Worm (Caenorhabditis elegans) whole organism, midembryonic: Measurements from ENCODE around the gene F53B7.7.

ENCODE experiments used
- T22C8.4 ChIP-seq: fragments of 200-800 bp; sonication (Bioruptor generic); IDR thresholded peaks from 2 replicates; pipeline ENCODE4 v1.3.6; 2022; ENCODE audit warnings: missing genetic modification characterization, missing compliant biosample characterization
- cog-1 ChIP-seq: sonication (generic microtip); optimal IDR thresholded peaks from 2 replicates; lab custom pipeline; 2016; ENCODE audit warnings: missing genetic modification characterization, missing compliant biosample characterization
- flt-1 ChIP-seq: fragments of 200-800 bp; sonication (Bioruptor generic); IDR thresholded peaks from 2 replicates; pipeline ENCODE4 v1.3.6; 2022; ENCODE audit warnings: missing genetic modification characterization, missing compliant biosample characterization
- med-1 ChIP-seq: sonication (generic microtip); optimal IDR thresholded peaks from 2 replicates; lab custom pipeline; 2017; ENCODE audit warnings: missing genetic modification characterization, mild to moderate bottlenecking, missing compliant biosample characterization, antibody characterized with exemption, missing genetic modification reagents; ENCODE audit not compliant: insufficient read depth
- ref-1 ChIP-seq: fragments of 200-800 bp; sonication (Bioruptor generic); conservative IDR thresholded peaks from 2 replicates; pipeline ENCODE4 v1.3.6; 2022; ENCODE audit warnings: missing genetic modification reagents, missing genetic modification characterization, missing compliant biosample characterization
- tab-1 ChIP-seq: fragments of 200-800 bp; sonication (Bioruptor generic); IDR thresholded peaks from 2 replicates; pipeline ENCODE4 v1.3.6; 2022; ENCODE audit warnings: missing genetic modification characterization, missing compliant biosample characterization
- ztf-23 ChIP-seq: fragments of 200-800 bp; sonication (Bioruptor generic); IDR thresholded peaks from 2 replicates; pipeline ENCODE4 v1.3.6; 2022; ENCODE audit warnings: missing genetic modification reagents, missing genetic modification characterization, missing compliant biosample characterization
- ztf-29 ChIP-seq: fragments of 200-800 bp; sonication (Bioruptor generic); IDR thresholded peaks from 2 replicates; pipeline ENCODE4 v1.3.6; 2022; ENCODE audit warnings: missing genetic modification reagents, missing genetic modification characterization, missing compliant biosample characterization

- no peak for TF ChIP-seq tab-1 (GFP tag; lab: Robert Waterston, UW)
- TF ChIP-seq ztf-29 (GFP tag; lab: Robert Waterston, UW) = no peak
- TF ChIP-seq flt-1 (GFP tag; lab: Robert Waterston, UW) = no peak
- no peak for TF ChIP-seq ztf-23
- no peak for TF ChIP-seq cog-1 (tag; lab: Kevin White, UChicago)
- no peak for TF ChIP-seq med-1 (GFP tag; lab: Kevin White, UChicago)
- no peak for TF ChIP-seq ref-1 (GFP tag; lab: Robert Waterston, UW)
- no peak for TF ChIP-seq T22C8.4
These were observed 10.2 kb downstream of the F53B7.7 start for ce11 chrV:11009124-11009524.
